1 fruit fly cellular context compared by ENCODE assay signal in genomic region chr2L:3100812-3101211, dm6.
A peak's percentile ranks its signal among the peaks of the same experiment; 100 is the strongest.
TF ChIP-seq lines count a peak whose summit lies in the region.

No protein-coding gene starts in this region.

TF ChIP-seq in whole organism, embryonic, 481 proteins besides CTCF, POLR2A, EP300 and RAD21 (continued from another document):
- TF ChIP-seq mam (GFP tag; optimal IDR thresholded peaks at IDR 0.05; lab: Kevin White, UChicago) = peak; percentile 26
- peak; percentile 63 for TF ChIP-seq CG10366 (GFP tag; IDR thresholded peaks at IDR 0.05; lab: Robert Waterston, UW)
- TF ChIP-seq pros (GFP tag; optimal IDR thresholded peaks at IDR 0.05; lab: Kevin White, UChicago) = no peak
- peak; percentile 43 for TF ChIP-seq D19A (tag; optimal IDR thresholded peaks at IDR 0.05; lab: Kevin White, UChicago)
- no peak for TF ChIP-seq YL-1 (GFP tag; optimal IDR thresholded peaks at IDR 0.05; lab: Kevin White, UChicago)
- no peak for TF ChIP-seq hkb (optimal IDR thresholded peaks at IDR 0.05; lab: Kevin White, UChicago)
- TF ChIP-seq hkb (GFP tag; IDR thresholded peaks at IDR 0.05; lab: Robert Waterston, UW) = peak; percentile 70
- peak; percentile 54 for TF ChIP-seq ara (GFP tag; IDR thresholded peaks at IDR 0.05; lab: Robert Waterston, UW)
- no peak for TF ChIP-seq pho (GFP tag; optimal IDR thresholded peaks at IDR 0.05; lab: Kevin White, UChicago)
- TF ChIP-seq CG17829 (tag; optimal IDR thresholded peaks at IDR 0.05; lab: Kevin White, UChicago) = peak; percentile 36
- peak; percentile 11 for TF ChIP-seq HHEX (GFP tag; optimal IDR thresholded peaks at IDR 0.05; lab: Kevin White, UChicago)
- TF ChIP-seq CG32772 (GFP tag; IDR thresholded peaks at IDR 0.05; lab: Robert Waterston, UW) = peak; percentile 73
- TF ChIP-seq zfh2 (GFP tag; optimal IDR thresholded peaks at IDR 0.05; lab: Kevin White, UChicago) = no peak
- TF ChIP-seq CG4282 (GFP tag; optimal IDR thresholded peaks at IDR 0.05; lab: Kevin White, UChicago) = no peak
- TF ChIP-seq Stat92E (GFP tag; optimal IDR thresholded peaks at IDR 0.05; lab: Kevin White, UChicago) = no peak
- peak; percentile 28 for TF ChIP-seq PHDP (tag; optimal IDR thresholded peaks at IDR 0.05; lab: Kevin White, UChicago)
- peak; percentile 65 for TF ChIP-seq CG12769 (tag; optimal IDR thresholded peaks at IDR 0.05; lab: Kevin White, UChicago)
- no peak for TF ChIP-seq sc (optimal IDR thresholded peaks at IDR 0.05; lab: Kevin White, UChicago)
- no peak for TF ChIP-seq sc (GFP tag; optimal IDR thresholded peaks at IDR 0.05; lab: Kevin White, UChicago)
- peak; percentile 51 for TF ChIP-seq CoRest (tag; optimal IDR thresholded peaks at IDR 0.05; lab: Kevin White, UChicago)
- peak; percentile 35 for TF ChIP-seq CG1603 (tag; optimal IDR thresholded peaks at IDR 0.05; lab: Kevin White, UChicago)
- no peak for TF ChIP-seq gcm (GFP tag; optimal IDR thresholded peaks at IDR 0.05; lab: Kevin White, UChicago)
- no peak for TF ChIP-seq Hmx (GFP tag; optimal IDR thresholded peaks at IDR 0.05; lab: Kevin White, UChicago)
- TF ChIP-seq CG3726 (GFP tag; IDR thresholded peaks at IDR 0.05; lab: Robert Waterston, UW) = 0 out of 3 replicates have a peak, but pooled peaks have one; percentile 27
- peak; percentile 59; the same call in 1 of the 2 replicates for TF ChIP-seq Drgx (GFP tag; IDR thresholded peaks at IDR 0.05; lab: Robert Waterston, UW)
- peak; percentile 36 for TF ChIP-seq Hsf (GFP tag; optimal IDR thresholded peaks at IDR 0.05; lab: Kevin White, UChicago)
- TF ChIP-seq CG15514 (GFP tag; optimal IDR thresholded peaks at IDR 0.05; lab: Kevin White, UChicago) = no peak
- TF ChIP-seq CG34224 (GFP tag; IDR thresholded peaks at IDR 0.05; lab: Robert Waterston, UW; ENCODE audit: partially characterized antibody) = no peak
- no peak for TF ChIP-seq pita (GFP tag; optimal IDR thresholded peaks at IDR 0.05; lab: Kevin White, UChicago)
- TF ChIP-seq sens (GFP tag; lab: Kevin White, UChicago) = peak; percentile 67
- TF ChIP-seq bsh (GFP tag; optimal IDR thresholded peaks at IDR 0.05; lab: Kevin White, UChicago) = peak in 1 of 2 experiments; percentile 57
- TF ChIP-seq slbo (GFP tag; IDR thresholded peaks at IDR 0.05; lab: Robert Waterston, UW) = 0 out of 2 replicates have a peak, but pooled peaks have one; percentile 16
- TF ChIP-seq dmrt99B (tag; optimal IDR thresholded peaks at IDR 0.05; lab: Kevin White, UChicago) = peak; percentile 74
- TF ChIP-seq CG6689 (GFP tag; IDR thresholded peaks at IDR 0.05; lab: Robert Waterston, UW) = peak; percentile 51
- no peak for TF ChIP-seq tap (tag; optimal IDR thresholded peaks at IDR 0.05; lab: Kevin White, UChicago)
- no peak for TF ChIP-seq Dref (GFP tag; IDR thresholded peaks at IDR 0.05; lab: Robert Waterston, UW)
- TF ChIP-seq Hr39 (optimal IDR thresholded peaks at IDR 0.05; lab: Kevin White, UChicago) = no peak
- no peak for TF ChIP-seq CG31388 (GFP tag; optimal IDR thresholded peaks at IDR 0.05; lab: Kevin White, UChicago)
- TF ChIP-seq Mes4 (GFP tag; optimal IDR thresholded peaks at IDR 0.05; lab: Kevin White, UChicago) = peak; percentile 9
- TF ChIP-seq CG15479 (GFP tag; optimal IDR thresholded peaks at IDR 0.05; lab: Kevin White, UChicago) = no peak
- no peak for TF ChIP-seq Scr (GFP tag; IDR thresholded peaks at IDR 0.05; lab: Robert Waterston, UW; ENCODE audit: partially characterized antibody)
- no peak for TF ChIP-seq CG6654 (GFP tag; optimal IDR thresholded peaks at IDR 0.05; lab: Kevin White, UChicago)
- TF ChIP-seq CG16863 (GFP tag; optimal IDR thresholded peaks at IDR 0.05; lab: Kevin White, UChicago) = peak; percentile 51
- no peak for TF ChIP-seq mld (GFP tag; IDR thresholded peaks at IDR 0.05; lab: Robert Waterston, UW; ENCODE audit: partially characterized antibody)
- no peak for TF ChIP-seq CG2202 (tag; optimal IDR thresholded peaks at IDR 0.05; lab: Kevin White, UChicago)
- no peak for TF ChIP-seq ftz-f1 (GFP tag; optimal IDR thresholded peaks at IDR 0.05; lab: Kevin White, UChicago)
- TF ChIP-seq Sin3A (optimal IDR thresholded peaks at IDR 0.05; lab: Kevin White, UChicago) = no peak
- no peak for TF ChIP-seq Side (GFP tag; optimal IDR thresholded peaks at IDR 0.05; lab: Kevin White, UChicago)
- TF ChIP-seq HmgZ (tag; optimal IDR thresholded peaks at IDR 0.05; lab: Kevin White, UChicago) = peak; percentile 2
- no peak for TF ChIP-seq dan (GFP tag; IDR thresholded peaks at IDR 0.05; lab: Robert Waterston, UW)
- no peak for TF ChIP-seq Eip74EF (GFP tag; optimal IDR thresholded peaks at IDR 0.05; lab: Kevin White, UChicago)
- peak; percentile 33 for TF ChIP-seq lilli (GFP tag; optimal IDR thresholded peaks at IDR 0.05; lab: Kevin White, UChicago)
- peak; percentile 66; the same call in 2 of the 3 replicates for TF ChIP-seq CG14050 (GFP tag; IDR thresholded peaks at IDR 0.05; lab: Robert Waterston, UW)
- peak; percentile 61; the same call in 1 of the 2 replicates for TF ChIP-seq CG14441 (GFP tag; IDR thresholded peaks at IDR 0.05; lab: Robert Waterston, UW)
- 0 out of 2 replicates have a peak, but pooled peaks have one; percentile 23 for TF ChIP-seq CG14014 (GFP tag; IDR thresholded peaks at IDR 0.05; lab: Robert Waterston, UW)
- TF ChIP-seq odd (GFP tag; optimal IDR thresholded peaks at IDR 0.05; lab: Kevin White, UChicago) = no peak
- TF ChIP-seq CG7928 (GFP tag; optimal IDR thresholded peaks at IDR 0.05; lab: Kevin White, UChicago) = no peak
- TF ChIP-seq Awh (GFP tag; IDR thresholded peaks at IDR 0.05; lab: Robert Waterston, UW) = peak; percentile 66; the same call in 1 of the 2 replicates
- TF ChIP-seq CG9727 (GFP tag; optimal IDR thresholded peaks at IDR 0.05; lab: Kevin White, UChicago) = no peak
- peak; percentile 24 for TF ChIP-seq CG17385 (GFP tag; optimal IDR thresholded peaks at IDR 0.05; lab: Kevin White, UChicago)
- no peak for TF ChIP-seq CG32532 (GFP tag; IDR thresholded peaks at IDR 0.05; lab: Robert Waterston, UW)
- peak; percentile 66 for TF ChIP-seq gem (tag; optimal IDR thresholded peaks at IDR 0.05; lab: Kevin White, UChicago)
- TF ChIP-seq CG5953 (GFP tag; IDR thresholded peaks at IDR 0.05; lab: Robert Waterston, UW) = peak; percentile 60; the same call in 1 of the 2 replicates
- TF ChIP-seq B-H2 (GFP tag; optimal IDR thresholded peaks at IDR 0.05; lab: Kevin White, UChicago) = no peak
- peak; percentile 60 for TF ChIP-seq CG17328 (GFP tag; IDR thresholded peaks at IDR 0.05; lab: Robert Waterston, UW)
- no peak for TF ChIP-seq CG11723 (GFP tag; optimal IDR thresholded peaks at IDR 0.05; lab: Kevin White, UChicago)
- TF ChIP-seq Hr78 (GFP tag; optimal IDR thresholded peaks at IDR 0.05; lab: Kevin White, UChicago) = peak in 1 of 2 experiments; percentile 5
- TF ChIP-seq CG13287 (GFP tag; IDR thresholded peaks at IDR 0.05; lab: Robert Waterston, UW; ENCODE audit: partially characterized antibody) = no peak
- TF ChIP-seq CG7839 (tag; optimal IDR thresholded peaks at IDR 0.05; lab: Kevin White, UChicago) = peak; percentile 44
- TF ChIP-seq CG10979 (tag; optimal IDR thresholded peaks at IDR 0.05; lab: Kevin White, UChicago) = peak; percentile 32
- peak; percentile 34 for TF ChIP-seq ATbp (GFP tag; optimal IDR thresholded peaks at IDR 0.05; lab: Kevin White, UChicago)
TF ChIP-seq in whole organism, embryonic: peak in this region for 152.
